Comparison of ENCODE assay signal across 2 worm cellular contexts in the genomic region with DNA sequence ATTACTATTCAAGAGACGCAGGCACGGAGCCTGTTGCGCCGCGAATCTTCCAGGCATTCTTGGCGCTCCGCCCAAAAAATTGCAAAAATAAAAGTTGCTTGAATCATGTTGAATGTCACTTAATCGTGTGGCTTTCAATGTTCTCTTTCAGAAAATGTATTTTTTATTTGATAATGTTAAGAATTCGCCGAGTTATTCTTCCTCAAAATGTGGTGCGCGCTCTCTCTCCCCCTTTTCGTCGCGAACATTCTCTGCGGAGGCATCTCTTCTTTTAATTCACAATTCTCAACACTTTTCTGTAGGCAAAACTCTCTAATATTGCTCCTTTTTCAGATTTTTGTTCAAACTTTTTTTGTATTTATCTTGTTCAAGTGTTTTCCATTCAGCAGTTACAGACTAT.
A peak's percentile ranks its signal among the peaks of the same experiment; 100 is the strongest.
TF ChIP-seq lines count a peak whose summit lies in the region.

No protein-coding gene starts in this region.

TF ChIP-seq in whole organism, L1 larva, 84 proteins besides CTCF, POLR2A, EP300 and RAD21 (continued from another document):
- TF ChIP-seq mdl-1 (tag; optimal IDR thresholded peaks at IDR 0.05; lab: Kevin White, UChicago), result peak; percentile 6 to 74
- TF ChIP-seq sox-4 (tag; optimal IDR thresholded peaks at IDR 0.05; lab: Kevin White, UChicago), result peak; percentile 93
- peak; percentile 87 for TF ChIP-seq skn-1 (tag; optimal IDR thresholded peaks at IDR 0.05; lab: Kevin White, UChicago)
- no peak for TF ChIP-seq alr-1 (tag; optimal IDR thresholded peaks at IDR 0.05; lab: Kevin White, UChicago; ENCODE audit: borderline replicate concordance)
- TF ChIP-seq lsy-2 (tag; optimal IDR thresholded peaks at IDR 0.05; lab: Kevin White, UChicago), result peak; percentile 90 to 96
- TF ChIP-seq ets-5 (GFP tag; IDR thresholded peaks at IDR 0.05; lab: Robert Waterston, UW), result no peak
- TF ChIP-seq dpl-1 (GFP tag; optimal IDR thresholded peaks at IDR 0.05; lab: Kevin White, UChicago), result peak; percentile 74 to 80 (median 77)
- peak; percentile 100 for TF ChIP-seq lin-14 (GFP tag; optimal IDR thresholded peaks at IDR 0.05; lab: Kevin White, UChicago)
- peak; percentile 56 for TF ChIP-seq nhr-28 (tag; optimal IDR thresholded peaks at IDR 0.05; lab: Kevin White, UChicago)
- peak; percentile 96 for TF ChIP-seq ceh-8 (GFP tag; optimal IDR thresholded peaks at IDR 0.05; lab: Kevin White, UChicago)
- TF ChIP-seq pqm-1 (tag; optimal IDR thresholded peaks at IDR 0.05; lab: Kevin White, UChicago), result peak; percentile 18
- TF ChIP-seq dsc-1 (tag; optimal IDR thresholded peaks at IDR 0.05; lab: Kevin White, UChicago), result peak; percentile 99
- TF ChIP-seq aha-1 (tag; optimal IDR thresholded peaks at IDR 0.05; lab: Kevin White, UChicago), result peak; percentile 88
- peak; percentile 99 for TF ChIP-seq snu-23 (GFP tag; optimal IDR thresholded peaks at IDR 0.05; lab: Kevin White, UChicago)
- no peak for TF ChIP-seq Y116A8C.19 (tag; optimal IDR thresholded peaks at IDR 0.05; lab: Kevin White, UChicago; ENCODE audit: borderline replicate concordance)
- TF ChIP-seq blmp-1 (tag; optimal IDR thresholded peaks at IDR 0.05; lab: Kevin White, UChicago), result peak; percentile 80
- peak; percentile 99 for TF ChIP-seq isw-1 (GFP tag; IDR thresholded peaks at IDR 0.05; lab: Robert Waterston, UW)
- peak; percentile 95 for TF ChIP-seq zip-4 (GFP tag; optimal IDR thresholded peaks at IDR 0.05; lab: Kevin White, UChicago)
- TF ChIP-seq nhr-85 (tag; lab: Kevin White, UChicago), result peak; percentile 99
- peak; percentile 49 for TF ChIP-seq F16B12.6 (tag; optimal IDR thresholded peaks at IDR 0.05; lab: Kevin White, UChicago)
- TF ChIP-seq ceh-82 (tag; optimal IDR thresholded peaks at IDR 0.05; lab: Kevin White, UChicago), result peak; percentile 94 to 97 (median 95)
- TF ChIP-seq unc-86 (tag; optimal IDR thresholded peaks at IDR 0.05; lab: Kevin White, UChicago), result peak; percentile 99
- TF ChIP-seq aly-2 (tag; optimal IDR thresholded peaks at IDR 0.05; lab: Kevin White, UChicago), result peak; percentile 92
- TF ChIP-seq fos-1 (tag; optimal IDR thresholded peaks at IDR 0.05; lab: Kevin White, UChicago), result peak; percentile 94
- TF ChIP-seq tlp-1 (tag; optimal IDR thresholded peaks at IDR 0.05; lab: Kevin White, UChicago), result no peak
- TF ChIP-seq grh-1 (GFP tag; IDR thresholded peaks at IDR 0.05; lab: Robert Waterston, UW), result peak; percentile 95
- peak; percentile 80 for TF ChIP-seq lir-3 (tag; optimal IDR thresholded peaks at IDR 0.05; lab: Kevin White, UChicago; ENCODE audit: poor library complexity)

TF ChIP-seq in whole organism, young adult, 124 proteins besides CTCF, POLR2A, EP300 and RAD21 (continued from another document):
- TF ChIP-seq zfh-2 (GFP tag; conservative IDR thresholded peaks at IDR 0.05; lab: Robert Waterston, UW) (0 out of 2 replicates have a peak, but pooled peaks have one; percentile 31), ceh-40 (GFP tag; IDR thresholded peaks at IDR 0.05; lab: Robert Waterston, UW) (peak; percentile 71; the same call in 1 of the 2 replicates), rcor-1 (GFP tag; IDR thresholded peaks at IDR 0.05; lab: Robert Waterston, UW) (peak; percentile 91), ceh-91 (GFP tag; IDR thresholded peaks at IDR 0.05; lab: Robert Waterston, UW) (peak; percentile 92), T26A5.8 (tag; optimal IDR thresholded peaks at IDR 0.05; lab: Kevin White, UChicago) (peak; percentile 5), pbrm-1 (GFP tag; IDR thresholded peaks at IDR 0.05; lab: Robert Waterston, UW) (peak; percentile 98), hmg-1.2 (GFP tag; IDR thresholded peaks at IDR 0.05; lab: Robert Waterston, UW) (peak; percentile 91), tlf-1 (GFP tag; optimal IDR thresholded peaks at IDR 0.05; lab: Kevin White, UChicago) (peak; percentile 99), aptf-3 (GFP tag; IDR thresholded peaks at IDR 0.05; lab: Robert Waterston, UW) (peak; percentile 24; the same call in 1 of the 2 replicates), mxl-1 (tag; optimal IDR thresholded peaks at IDR 0.05; lab: Kevin White, UChicago) (no peak), cebp-2 (GFP tag; IDR thresholded peaks at IDR 0.05; lab: Robert Waterston, UW) (0 out of 2 replicates have a peak, but pooled peaks have one; percentile 77), F22D6.2 (tag; optimal IDR thresholded peaks at IDR 0.05; lab: Kevin White, UChicago) (peak; percentile 85), F10E7.11 (tag; optimal IDR thresholded peaks at IDR 0.05; lab: Kevin White, UChicago) (peak; percentile 81), ceh-58 (GFP tag; IDR thresholded peaks at IDR 0.05; lab: Robert Waterston, UW) (no peak), K12H6.12 (tag; optimal IDR thresholded peaks at IDR 0.05; lab: Kevin White, UChicago) (peak; percentile 99), ama-1 (optimal IDR thresholded peaks at IDR 0.05; lab: Kevin White, UChicago) (peak; percentile 44), ama-1 (GFP tag; optimal IDR thresholded peaks at IDR 0.05; lab: Kevin White, UChicago) (peak in 1 of 2 experiments; percentile 74), efl-1 (GFP tag; optimal IDR thresholded peaks at IDR 0.05; lab: Kevin White, UChicago) (peak; percentile 65), attf-3 (GFP tag; conservative IDR thresholded peaks at IDR 0.05; lab: Robert Waterston, UW) (peak; percentile 74), madf-6 (GFP tag; IDR thresholded peaks at IDR 0.05; lab: Robert Waterston, UW) (peak; percentile 76), lsl-1 (GFP tag; optimal IDR thresholded peaks at IDR 0.05; lab: Kevin White, UChicago) (peak; percentile 64), ztf-25 (GFP tag; IDR thresholded peaks at IDR 0.05; lab: Robert Waterston, UW) (0 out of 2 replicates have a peak, but pooled peaks have one; percentile 33), ztf-6 (GFP tag; IDR thresholded peaks at IDR 0.05; lab: Robert Waterston, UW) (peak; percentile 94), pha-4 (tag; optimal IDR thresholded peaks at IDR 0.05; lab: Kevin White, UChicago) (peak; percentile 97), madf-3 (GFP tag; IDR thresholded peaks at IDR 0.05; lab: Robert Waterston, UW) (peak; percentile 94), lsy-27 (tag; optimal IDR thresholded peaks at IDR 0.05; lab: Kevin White, UChicago; ENCODE audit: borderline replicate concordance, insufficient read depth) (peak; percentile 1), lin-40 (tag; optimal IDR thresholded peaks at IDR 0.05; lab: Kevin White, UChicago) (peak; percentile 99), hrde-1 (tag; optimal IDR thresholded peaks at IDR 0.05; lab: Kevin White, UChicago; ENCODE audit: borderline replicate concordance) (peak; percentile 74), lir-1 (GFP tag; conservative IDR thresholded peaks at IDR 0.05; lab: Robert Waterston, UW) (peak; percentile 96), attf-5 (GFP tag; optimal IDR thresholded peaks at IDR 0.05; lab: Kevin White, UChicago) (peak; percentile 91), gei-17 (GFP tag; optimal IDR thresholded peaks at IDR 0.05; lab: Kevin White, UChicago) (peak; percentile 88), unc-62 (GFP tag; optimal IDR thresholded peaks at IDR 0.05; lab: Kevin White, UChicago) (no peak)
TF ChIP-seq in whole organism, young adult: peak in this region for 97.
